Worm (Caenorhabditis elegans) whole organism, midembryonic: Measurements from ENCODE around the gene ceh-40.

ENCODE experiments used
- T22C8.4 ChIP-seq: fragments of 200-800 bp; sonication (Bioruptor generic); IDR thresholded peaks from 2 replicates; pipeline ENCODE4 v1.3.6; 2022; ENCODE audit warnings: missing genetic modification characterization, missing compliant biosample characterization
- cog-1 ChIP-seq: sonication (generic microtip); optimal IDR thresholded peaks from 2 replicates; lab custom pipeline; 2016; ENCODE audit warnings: missing genetic modification characterization, missing compliant biosample characterization
- flt-1 ChIP-seq: fragments of 200-800 bp; sonication (Bioruptor generic); IDR thresholded peaks from 2 replicates; pipeline ENCODE4 v1.3.6; 2022; ENCODE audit warnings: missing genetic modification characterization, missing compliant biosample characterization
- med-1 ChIP-seq: sonication (generic microtip); optimal IDR thresholded peaks from 2 replicates; lab custom pipeline; 2017; ENCODE audit warnings: missing genetic modification characterization, mild to moderate bottlenecking, missing compliant biosample characterization, antibody characterized with exemption, missing genetic modification reagents; ENCODE audit not compliant: insufficient read depth
- tab-1 ChIP-seq: fragments of 200-800 bp; sonication (Bioruptor generic); IDR thresholded peaks from 2 replicates; pipeline ENCODE4 v1.3.6; 2022; ENCODE audit warnings: missing genetic modification characterization, missing compliant biosample characterization
- ztf-23 ChIP-seq: fragments of 200-800 bp; sonication (Bioruptor generic); IDR thresholded peaks from 2 replicates; pipeline ENCODE4 v1.3.6; 2022; ENCODE audit warnings: missing genetic modification reagents, missing genetic modification characterization, missing compliant biosample characterization
- ztf-29 ChIP-seq: fragments of 200-800 bp; sonication (Bioruptor generic); IDR thresholded peaks from 2 replicates; pipeline ENCODE4 v1.3.6; 2022; ENCODE audit warnings: missing genetic modification reagents, missing genetic modification characterization, missing compliant biosample characterization

- no peak for TF ChIP-seq flt-1 (GFP tag; lab: Robert Waterston, UW)
- no peak for TF ChIP-seq med-1 (GFP tag; lab: Kevin White, UChicago)
- no peak for TF ChIP-seq ztf-29 (GFP tag; lab: Robert Waterston, UW)
- no peak for TF ChIP-seq tab-1 (GFP tag; lab: Robert Waterston, UW)
- TF ChIP-seq T22C8.4 (GFP tag; lab: Robert Waterston, UW) = no peak
- TF ChIP-seq cog-1 (tag; lab: Kevin White, UChicago) = no peak
- no peak for TF ChIP-seq ztf-23
Observed at ce11 chrX:12335808-12336207, 15.2 kb upstream of the ceh-40 start, which contains the start of gene srd-48.
